Worm (Caenorhabditis elegans): Measurements from ENCODE around the gene ttr-52.
A peak's percentile ranks its signal among the peaks of the same experiment; 100 is the strongest.

Gene ttr-52

ce11 chrIII:13404418-13404817 is at the start of gene ttr-52:
ttr-52 (plus strand) TSS chrIII:13404718.
- no peak for TF ChIP-seq ama-1 (optimal IDR thresholded peaks at IDR 0.05)
- TF ChIP-seq ama-1 (GFP tag; optimal IDR thresholded peaks at IDR 0.05): no peak
- no peak for TF ChIP-seq F33H1.4 (GFP tag; IDR thresholded peaks at IDR 0.05)
- no peak for TF ChIP-seq attf-5 (GFP tag; optimal IDR thresholded peaks at IDR 0.05)
- no peak for TF ChIP-seq sea-2 (GFP tag; IDR thresholded peaks at IDR 0.05)
- no peak for TF ChIP-seq hlh-12 (tag; optimal IDR thresholded peaks at IDR 0.05)
- TF ChIP-seq B0035.1 (tag; optimal IDR thresholded peaks at IDR 0.05): no peak
- no peak for TF ChIP-seq let-526 (GFP tag; IDR thresholded peaks at IDR 0.05)
- TF ChIP-seq C06A6.2 (GFP tag; conservative IDR thresholded peaks at IDR 0.05): no peak
- no peak for TF ChIP-seq F52B5.7 (tag; optimal IDR thresholded peaks at IDR 0.05)
- TF ChIP-seq die-1 (tag; optimal IDR thresholded peaks at IDR 0.05): no peak
- TF ChIP-seq ztf-25 (GFP tag; IDR thresholded peaks at IDR 0.05): no peak
- no peak for TF ChIP-seq xnd-1 (tag; optimal IDR thresholded peaks at IDR 0.05)
- TF ChIP-seq mxl-1 (tag; optimal IDR thresholded peaks at IDR 0.05): no peak
- no peak for TF ChIP-seq F10E7.11 (tag; optimal IDR thresholded peaks at IDR 0.05)
- no peak for TF ChIP-seq ceh-27 (GFP tag; optimal IDR thresholded peaks at IDR 0.05)
- TF ChIP-seq ceh-91 (GFP tag; IDR thresholded peaks at IDR 0.05): no peak
- no peak for TF ChIP-seq hmg-1.2 (GFP tag; IDR thresholded peaks at IDR 0.05)
- no peak for TF ChIP-seq C17E4.6 (GFP tag; IDR thresholded peaks at IDR 0.05)
- TF ChIP-seq lin-26 (GFP tag; IDR thresholded peaks at IDR 0.05): no peak
- TF ChIP-seq ZK185.1 (tag; optimal IDR thresholded peaks at IDR 0.05; ENCODE audit: poor library complexity, severe bottlenecking): no peak

ce11 chrIII:13359256-13359655 is 45.3 kb upstream of the ttr-52 start, which contains the start of gene F53A2.9:
F53A2.9 (minus strand) TSS chrIII:13359356.
- no peak for TF ChIP-seq snpc-1.3 (tag; optimal IDR thresholded peaks at IDR 0.05; ENCODE audit: insufficient read depth)
- TF ChIP-seq madf-10 (tag; optimal IDR thresholded peaks at IDR 0.05): no peak
- TF ChIP-seq nhr-27 (tag; optimal IDR thresholded peaks at IDR 0.05): no peak
- TF ChIP-seq let-526 (GFP tag; IDR thresholded peaks at IDR 0.05): no peak
- TF ChIP-seq lin-26 (GFP tag; IDR thresholded peaks at IDR 0.05): no peak

ce11 chrIII:13359847-13360246 is 44.7 kb upstream of the ttr-52 start:
- TF ChIP-seq Y56A3A.18 (GFP tag; IDR thresholded peaks at IDR 0.05) (no peak), hmg-1.2 (GFP tag; IDR thresholded peaks at IDR 0.05) (peak; percentile 10; the same call in 1 of the 2 replicates), snpc-4 (GFP tag; optimal IDR thresholded peaks at IDR 0.05) (no peak), snpc-4 (tag; optimal IDR thresholded peaks at IDR 0.05) (no peak), ccch-3 (GFP tag; optimal IDR thresholded peaks at IDR 0.05) (no peak), lsy-27 (tag; optimal IDR thresholded peaks at IDR 0.05; ENCODE audit: borderline replicate concordance, insufficient read depth) (no peak), lir-1 (GFP tag; conservative IDR thresholded peaks at IDR 0.05) (no peak), B0336.3 (GFP tag; IDR thresholded peaks at IDR 0.05) (no peak), F10E7.11 (tag; optimal IDR thresholded peaks at IDR 0.05) (no peak), hlh-12 (tag; optimal IDR thresholded peaks at IDR 0.05) (no peak), F39B2.1 (GFP tag; IDR thresholded peaks at IDR 0.05) (no peak), B0035.1 (tag; optimal IDR thresholded peaks at IDR 0.05) (no peak), nhr-80 (tag; optimal IDR thresholded peaks at IDR 0.05) (peak; percentile 60), K12H6.12 (tag; optimal IDR thresholded peaks at IDR 0.05) (peak; percentile 40), F23B12.7 (tag; optimal IDR thresholded peaks at IDR 0.05; ENCODE audit: insufficient read depth) (peak; percentile 41), attf-5 (GFP tag; optimal IDR thresholded peaks at IDR 0.05) (peak; percentile 67), dox-1 (GFP tag; IDR thresholded peaks at IDR 0.05) (no peak)

Data from whole organism, young adult.